Fruit fly (Drosophila melanogaster): ENCODE data around the gene CG18528.

DNA sequence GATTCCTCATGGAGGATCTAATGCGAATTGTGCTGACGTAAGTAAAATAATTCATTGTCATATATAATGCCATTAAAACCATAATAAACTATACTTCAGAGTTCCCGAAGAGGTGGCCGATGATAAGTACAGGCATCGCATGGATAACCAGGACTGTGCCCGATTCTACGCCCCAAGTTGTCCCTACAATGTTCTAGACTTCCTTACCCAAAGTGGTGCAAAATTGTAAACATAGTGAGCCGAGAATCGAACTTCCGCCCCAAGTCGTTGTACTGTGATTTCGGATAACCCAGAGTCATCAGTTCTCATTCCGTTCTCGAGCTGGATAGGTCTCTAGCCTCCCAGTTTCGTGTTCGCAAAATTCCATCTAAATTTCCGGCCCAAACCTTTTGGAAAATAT is 2.9 kb upstream of the CG18528 start, which contains the start of gene CG33340:
- TF ChIP-seq tna (GFP tag; IDR thresholded peaks at IDR 0.05; ENCODE audit: partially characterized antibody) (no peak), Ravus (GFP tag; IDR thresholded peaks at IDR 0.05) (no peak)

Measured in whole organism, embryonic.